Worm (Caenorhabditis elegans): ENCODE data around the gene E04F6.15.

The E04F6.15 gene

DNA sequence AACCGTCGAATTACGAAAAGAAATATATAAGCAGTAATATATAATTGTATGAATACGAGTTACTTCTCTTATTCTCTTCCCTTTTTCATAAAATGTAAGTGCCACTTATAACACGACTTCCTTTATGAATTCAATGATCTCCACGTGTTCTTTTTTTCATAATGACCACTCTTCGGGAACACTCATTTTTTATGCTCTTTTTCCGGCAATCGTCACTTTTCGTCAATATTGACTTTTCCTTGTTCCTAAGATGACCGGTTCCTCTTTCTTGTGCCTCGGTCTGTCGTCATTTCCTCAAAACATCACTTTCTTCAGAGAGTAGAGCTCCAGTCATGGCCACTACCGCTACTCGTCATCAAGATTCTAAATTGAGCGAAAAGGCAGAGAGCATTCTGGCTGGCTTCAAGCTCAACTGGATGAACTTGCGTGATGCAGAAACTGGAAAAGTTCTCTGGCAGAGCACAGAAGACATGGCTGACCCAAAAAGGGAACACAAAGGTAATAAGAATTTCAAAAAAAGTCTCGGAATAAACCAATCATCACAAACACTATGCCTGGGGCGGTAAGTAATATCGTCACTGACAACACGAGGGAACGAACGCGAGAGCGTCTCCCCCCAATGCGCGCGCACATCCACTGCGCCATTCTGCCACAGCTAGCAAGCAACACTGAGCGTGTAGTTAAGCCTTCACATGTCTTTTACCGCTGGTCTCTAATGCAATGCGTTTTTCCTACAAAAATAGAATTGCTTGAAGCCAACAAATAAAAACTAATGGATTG, 26.4 kb downstream of the E04F6.15 start, which contains the start of gene pdl-1:
pdl-1 (plus strand) TSS at position 309 of the 780 bp plus-strand sequence.
- TF ChIP-seq ceh-39 (tag; optimal IDR thresholded peaks at IDR 0.05) (no peak), nhr-237 (tag; optimal IDR thresholded peaks at IDR 0.05) (peak; percentile 21), ztf-11 (tag; optimal IDR thresholded peaks at IDR 0.05) (peak; percentile 60), blmp-1 (tag; optimal IDR thresholded peaks at IDR 0.05) (peak; percentile 5), ham-2 (GFP tag; optimal IDR thresholded peaks at IDR 0.05) (peak; percentile 94), snpc-4 (tag; optimal IDR thresholded peaks at IDR 0.05) (no peak), cnd-1 (tag; optimal IDR thresholded peaks at IDR 0.05) (peak; percentile 97), sem-2 (GFP tag; optimal IDR thresholded peaks at IDR 0.05) (peak; percentile 93), flh-1 (GFP tag; optimal IDR thresholded peaks at IDR 0.05) (peak; percentile 90), mls-2 (tag; optimal IDR thresholded peaks at IDR 0.05) (peak; percentile 98), unc-120 (tag; optimal IDR thresholded peaks at IDR 0.05; ENCODE audit: poor library complexity, severe bottlenecking) (peak; percentile 91), sptf-1 (tag; optimal IDR thresholded peaks at IDR 0.05) (peak; percentile 97), lin-13 (tag; optimal IDR thresholded peaks at IDR 0.05) (peak; percentile 55), hlh-1 (tag; optimal IDR thresholded peaks at IDR 0.05) (peak; percentile 74), drap-1 (GFP tag; optimal IDR thresholded peaks at IDR 0.05) (peak; percentile 98), ceh-43 (GFP tag; optimal IDR thresholded peaks at IDR 0.05) (peak; percentile 91), nhr-12 (tag; optimal IDR thresholded peaks at IDR 0.05) (no peak), ces-1 (GFP tag; optimal IDR thresholded peaks at IDR 0.05) (no peak), pha-4 (tag; optimal IDR thresholded peaks at IDR 0.05) (peak; percentile 84), bed-3 (GFP tag; optimal IDR thresholded peaks at IDR 0.05) (peak; percentile 92), elt-3 (tag; optimal IDR thresholded peaks at IDR 0.05) (no peak), mab-5 (tag; optimal IDR thresholded peaks at IDR 0.05) (peak; percentile 2), M03D4.4 (tag; optimal IDR thresholded peaks at IDR 0.05) (peak; percentile 96), ceh-83 (GFP tag; optimal IDR thresholded peaks at IDR 0.05) (peak; percentile 98), lsy-2 (tag; optimal IDR thresholded peaks at IDR 0.05) (peak; percentile 12), nhr-2 (tag; optimal IDR thresholded peaks at IDR 0.05) (no peak), mep-1 (tag; optimal IDR thresholded peaks at IDR 0.05) (no peak), elt-1 (tag; optimal IDR thresholded peaks at IDR 0.05; ENCODE audit: borderline replicate concordance, insufficient read depth) (peak; percentile 21), zip-8 (tag; optimal IDR thresholded peaks at IDR 0.05) (no peak), nhr-28 (tag; optimal IDR thresholded peaks at IDR 0.05) (peak; percentile 43), unc-62 (GFP tag; optimal IDR thresholded peaks at IDR 0.05) (peak; percentile 45), lin-32 (GFP tag; optimal IDR thresholded peaks at IDR 0.05) (peak; percentile 93), unc-39 (tag; optimal IDR thresholded peaks at IDR 0.05) (peak; percentile 59), nhr-76 (tag; optimal IDR thresholded peaks at IDR 0.05) (peak; percentile 67), tbx-8 (GFP tag; optimal IDR thresholded peaks at IDR 0.05) (peak; percentile 78)

ce11 chrII:7182630-7183029, 27.5 kb downstream of the E04F6.15 start:
- TF ChIP-seq unc-120 (tag; optimal IDR thresholded peaks at IDR 0.05; ENCODE audit: poor library complexity, severe bottlenecking) (peak; percentile 87), nhr-12 (tag; optimal IDR thresholded peaks at IDR 0.05) (no peak), sem-2 (GFP tag; optimal IDR thresholded peaks at IDR 0.05) (no peak), ces-1 (GFP tag; optimal IDR thresholded peaks at IDR 0.05) (peak; percentile 86), mls-2 (tag; optimal IDR thresholded peaks at IDR 0.05) (peak; percentile 7), lin-32 (GFP tag; optimal IDR thresholded peaks at IDR 0.05) (no peak), flh-1 (GFP tag; optimal IDR thresholded peaks at IDR 0.05) (no peak), tbx-8 (GFP tag; optimal IDR thresholded peaks at IDR 0.05) (no peak)

DNA sequence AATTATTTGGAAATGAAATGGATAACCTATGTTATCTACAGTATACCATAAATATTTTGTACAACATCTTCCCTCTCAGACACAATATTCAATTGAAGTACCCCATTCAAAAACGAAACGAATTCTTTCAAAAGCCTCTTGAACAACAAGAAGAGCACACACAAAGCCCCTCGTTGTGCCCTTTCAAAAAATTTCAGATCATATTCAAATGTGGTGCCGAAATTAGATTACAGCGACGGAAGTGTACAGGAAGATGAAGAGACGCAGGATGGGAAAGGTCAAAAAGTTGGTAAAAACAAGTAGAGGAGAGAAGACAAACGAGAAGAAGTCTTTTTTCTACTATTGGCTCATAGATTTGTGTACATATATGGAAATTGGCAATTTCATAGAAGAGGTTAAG, 34.0 kb downstream of the E04F6.15 start:
- TF ChIP-seq ces-1 (GFP tag; optimal IDR thresholded peaks at IDR 0.05) (peak; percentile 66), ceh-39 (tag; optimal IDR thresholded peaks at IDR 0.05) (no peak)

DNA sequence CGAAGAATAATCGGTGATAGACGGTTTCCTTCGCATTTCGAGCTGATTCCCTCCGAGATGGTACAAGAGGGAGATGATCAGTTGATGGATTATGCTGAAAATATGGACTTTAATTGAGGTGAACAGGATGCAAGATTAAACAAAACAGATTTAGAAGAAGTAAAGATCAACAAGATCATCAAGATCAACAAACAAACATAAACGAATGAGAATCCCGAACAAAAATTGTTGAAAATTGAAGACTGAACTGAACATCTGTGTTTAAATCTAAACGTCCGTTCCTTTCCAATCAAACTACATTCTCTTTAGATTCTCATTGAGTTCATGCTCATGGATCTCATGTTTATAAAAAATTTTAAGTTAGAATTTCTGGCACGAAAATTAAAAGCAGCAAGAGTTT, 35.2 kb downstream of the E04F6.15 start, which contains the start of gene glc-4:
glc-4 (minus strand) TSS at position 101 of the 400 bp plus-strand sequence.
- TF ChIP-seq mls-2 (tag; optimal IDR thresholded peaks at IDR 0.05) (no peak), bed-3 (GFP tag; optimal IDR thresholded peaks at IDR 0.05) (no peak), M03D4.4 (tag; optimal IDR thresholded peaks at IDR 0.05) (no peak), tbx-8 (GFP tag; optimal IDR thresholded peaks at IDR 0.05) (no peak), nhr-237 (tag; optimal IDR thresholded peaks at IDR 0.05) (no peak), snpc-4 (tag; optimal IDR thresholded peaks at IDR 0.05) (no peak), nhr-76 (tag; optimal IDR thresholded peaks at IDR 0.05) (no peak), cnd-1 (tag; optimal IDR thresholded peaks at IDR 0.05) (no peak), ces-1 (GFP tag; optimal IDR thresholded peaks at IDR 0.05) (no peak), elt-1 (tag; optimal IDR thresholded peaks at IDR 0.05; ENCODE audit: borderline replicate concordance, insufficient read depth) (no peak), elt-3 (tag; optimal IDR thresholded peaks at IDR 0.05) (no peak), blmp-1 (tag; optimal IDR thresholded peaks at IDR 0.05) (no peak), flh-1 (GFP tag; optimal IDR thresholded peaks at IDR 0.05) (no peak)

All from whole organism, mixed stage, embryonic.